Fruit fly (Drosophila melanogaster): ENCODE results near the gene CG17186.
A peak's percentile ranks its signal among the peaks of the same experiment; 100 is the strongest.

Gene CG17186

DNA sequence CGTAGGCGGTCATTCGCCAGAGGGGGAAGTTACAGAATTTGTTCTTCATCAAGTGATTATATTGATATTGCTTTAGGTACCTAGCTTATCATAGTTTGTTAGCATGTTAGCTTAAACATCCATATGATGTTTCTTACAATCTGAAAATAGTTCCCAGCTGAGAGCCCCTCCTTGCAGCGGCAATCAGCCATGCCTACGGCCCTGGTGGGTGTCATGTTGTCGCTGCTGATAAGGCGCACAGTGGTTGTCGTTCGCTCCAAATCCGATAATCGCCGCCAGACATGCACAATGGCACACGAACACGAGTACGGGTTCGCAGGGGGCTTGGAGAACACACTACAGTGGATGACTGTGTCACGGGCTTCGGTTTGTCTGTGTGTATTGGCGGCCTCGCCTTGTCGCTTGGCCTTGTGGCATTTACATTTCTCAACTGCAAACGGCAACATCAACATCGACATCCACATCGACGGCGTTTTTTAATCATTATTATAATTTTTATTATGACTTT lies 28.7 kb upstream of the CG17186 start (continued):
- TF ChIP-seq pfk (GFP tag; optimal IDR thresholded peaks at IDR 0.05) (no peak), Dbx (GFP tag; IDR thresholded peaks at IDR 0.05) (peak; percentile 88), sr (GFP tag; IDR thresholded peaks at IDR 0.05) (peak; percentile 63; the same call in 2 of the 3 replicates), H15 (GFP tag; IDR thresholded peaks at IDR 0.05) (peak; percentile 83), CG17612 (GFP tag; IDR thresholded peaks at IDR 0.05) (no peak), Awh (GFP tag; IDR thresholded peaks at IDR 0.05) (peak; percentile 74; the same call in 1 of the 2 replicates), ranshi (GFP tag; IDR thresholded peaks at IDR 0.05) (peak; percentile 64), inv (GFP tag; IDR thresholded peaks at IDR 0.05; ENCODE audit: partially characterized antibody) (no peak), BEAF-32 (GFP tag; optimal IDR thresholded peaks at IDR 0.05) (peak; percentile 20), CG18619 (GFP tag; optimal IDR thresholded peaks at IDR 0.05) (peak; percentile 78), Hmx (GFP tag; optimal IDR thresholded peaks at IDR 0.05) (no peak), amos (GFP tag; IDR thresholded peaks at IDR 0.05; ENCODE audit: partially characterized antibody) (no peak), CG12942 (GFP tag; optimal IDR thresholded peaks at IDR 0.05) (peak; percentile 65), dan (GFP tag; IDR thresholded peaks at IDR 0.05) (no peak), slp2 (GFP tag; optimal IDR thresholded peaks at IDR 0.05) (peak; percentile 48), Sox102F (GFP tag; optimal IDR thresholded peaks at IDR 0.05) (peak; percentile 81), CG12219 (GFP tag; optimal IDR thresholded peaks at IDR 0.05) (peak; percentile 78), Hr78 (GFP tag; optimal IDR thresholded peaks at IDR 0.05) (no peak), Bteb2 (GFP tag; optimal IDR thresholded peaks at IDR 0.05) (peak; percentile 68), Drgx (GFP tag; IDR thresholded peaks at IDR 0.05) (peak; percentile 84), Doc3 (GFP tag; IDR thresholded peaks at IDR 0.05; ENCODE audit: partially characterized antibody) (no peak), tio (GFP tag; optimal IDR thresholded peaks at IDR 0.05) (peak; percentile 61), HLH54F (GFP tag; optimal IDR thresholded peaks at IDR 0.05) (peak; percentile 83), Bdp1 (GFP tag; optimal IDR thresholded peaks at IDR 0.05) (peak; percentile 61), stc (GFP tag; IDR thresholded peaks at IDR 0.05) (peak; percentile 81), CG2202 (tag; optimal IDR thresholded peaks at IDR 0.05) (peak; percentile 28), Ravus (GFP tag; IDR thresholded peaks at IDR 0.05) (no peak; the same call in 1 of the 2 replicates), toy (GFP tag; IDR thresholded peaks at IDR 0.05) (peak; percentile 75), Med (GFP tag) (peak; percentile 92), zen2 (GFP tag; IDR thresholded peaks at IDR 0.05; ENCODE audit: partially characterized antibody) (no peak), NK7.1 (GFP tag; optimal IDR thresholded peaks at IDR 0.05) (peak; percentile 63), CG9797 (GFP tag; optimal IDR thresholded peaks at IDR 0.05) (no peak), lmd (GFP tag; IDR thresholded peaks at IDR 0.05) (peak; percentile 89), CG33213 (GFP tag; optimal IDR thresholded peaks at IDR 0.05) (peak; percentile 7), zen (tag; optimal IDR thresholded peaks at IDR 0.05) (peak; percentile 41), CG8765 (GFP tag; IDR thresholded peaks at IDR 0.05) (peak; percentile 50; the same call in 1 of the 2 replicates), unc-4 (GFP tag; IDR thresholded peaks at IDR 0.05; ENCODE audit: partially characterized antibody) (no peak), CG6689 (GFP tag; IDR thresholded peaks at IDR 0.05) (peak; percentile 88), unpg (GFP tag; optimal IDR thresholded peaks at IDR 0.05) (peak; percentile 79), ase (GFP tag; IDR thresholded peaks at IDR 0.05) (peak; percentile 80), E2f1 (GFP tag; IDR thresholded peaks at IDR 0.05) (peak; percentile 78), Meics (GFP tag; optimal IDR thresholded peaks at IDR 0.05) (peak; percentile 87), CG3838 (GFP tag; optimal IDR thresholded peaks at IDR 0.05) (no peak), CG7372 (GFP tag; IDR thresholded peaks at IDR 0.05) (peak; percentile 44; the same call in 1 of the 2 replicates), CG6813 (GFP tag; optimal IDR thresholded peaks at IDR 0.05) (peak; percentile 66), ind (GFP tag; optimal IDR thresholded peaks at IDR 0.05) (peak; percentile 85), ERR (GFP tag; optimal IDR thresholded peaks at IDR 0.05) (peak; percentile 81), CG18476 (GFP tag; optimal IDR thresholded peaks at IDR 0.05) (peak; percentile 56), CG14667 (GFP tag; IDR thresholded peaks at IDR 0.05) (peak; percentile 77), grn (GFP tag; optimal IDR thresholded peaks at IDR 0.05) (no peak)

Measured in whole organism, embryonic.